Fruit fly (Drosophila melanogaster) whole organism, embryonic: ENCODE measurements around the gene SPARC.
A peak's percentile ranks its signal among the peaks of the same experiment; 100 is the strongest.

Experiments used
- B-H1 ChIP-seq: fragments of 200-800 bp; sonication (Bioruptor generic); IDR thresholded peaks from 3 replicates; pipeline ENCODE4 v1.3.6; 2022; ENCODE audit warnings: missing biosample characterization, missing genetic modification characterization
- CG10366 ChIP-seq: fragments of 200-800 bp; sonication (Bioruptor generic); IDR thresholded peaks from 2 replicates; pipeline ENCODE4 v1.3.6; 2022; ENCODE audit warnings: missing biosample characterization, missing genetic modification characterization
- CG10431 ChIP-seq: fragments of 200-800 bp; sonication (Bioruptor generic); optimal IDR thresholded peaks from 3 replicates; lab custom pipeline; 2018; ENCODE audit warnings: missing biosample characterization, mild to moderate bottlenecking, missing genetic modification characterization
- CG10654 ChIP-seq: fragments of 200-800 bp; sonication (Bioruptor generic); optimal IDR thresholded peaks from 2 replicates; lab custom pipeline; 2016; ENCODE audit warnings: missing biosample characterization, missing genetic modification characterization
- CG11093 ChIP-seq: fragments of 200-800 bp; sonication (Bioruptor generic); IDR thresholded peaks from 3 replicates; pipeline ENCODE4 v1.3.6; 2022; ENCODE audit warnings: missing biosample characterization, missing genetic modification characterization
- CG11247 ChIP-seq: fragments of 200-800 bp; sonication (Bioruptor generic); IDR thresholded peaks from 2 replicates; pipeline ENCODE4 v1.3.6; 2022; ENCODE audit warnings: missing biosample characterization, missing genetic modification characterization
- CG13624 ChIP-seq: fragments of 200-800 bp; sonication (Bioruptor generic); optimal IDR thresholded peaks from 2 replicates; lab custom pipeline; 2016; ENCODE audit warnings: missing biosample characterization, missing genetic modification characterization
- CG14014 ChIP-seq: fragments of 200-800 bp; sonication (Bioruptor generic); IDR thresholded peaks from 2 replicates; pipeline ENCODE4 v1.3.6; 2022; ENCODE audit warnings: missing biosample characterization, missing genetic modification characterization
- CG16813 ChIP-seq: fragments of 200-800 bp; sonication (Bioruptor generic); IDR thresholded peaks from 3 replicates; pipeline ENCODE4 v1.3.6; 2022; ENCODE audit warnings: missing biosample characterization, missing genetic modification characterization; ENCODE audit not compliant: partially characterized antibody
- CG17568 ChIP-seq: fragments of 200-800 bp; sonication (Bioruptor generic); optimal IDR thresholded peaks from 2 replicates; lab custom pipeline; 2018; ENCODE audit warnings: missing biosample characterization, mild to moderate bottlenecking, missing genetic modification characterization, moderate library complexity
- CG2875 ChIP-seq: fragments of 200-800 bp; sonication (Bioruptor generic); optimal IDR thresholded peaks from 2 replicates; lab custom pipeline; 2017; ENCODE audit warnings: missing biosample characterization, mild to moderate bottlenecking, missing genetic modification characterization, missing genetic modification reagents
- CG30431 ChIP-seq: fragments of 200-800 bp; sonication (Bioruptor generic); optimal IDR thresholded peaks from 2 replicates; lab custom pipeline; 2017; ENCODE audit warnings: missing biosample characterization, missing genetic modification characterization
- CG32772 ChIP-seq: fragments of 200-800 bp; sonication (Bioruptor generic); IDR thresholded peaks from 2 replicates; pipeline ENCODE4 v1.3.6; 2022; ENCODE audit warnings: missing biosample characterization, missing genetic modification characterization
- CG3838 ChIP-seq: fragments of 200-800 bp; sonication (Bioruptor generic); optimal IDR thresholded peaks from 3 replicates; lab custom pipeline; 2016; ENCODE audit warnings: missing biosample characterization, missing genetic modification characterization
- CG43689 ChIP-seq: fragments of 200-800 bp; sonication (Bioruptor generic); IDR thresholded peaks from 2 replicates; pipeline ENCODE4 v1.3.6; 2022; ENCODE audit warnings: missing biosample characterization, missing genetic modification characterization
- CG4854 ChIP-seq: fragments of 200-800 bp; sonication (Bioruptor generic); optimal IDR thresholded peaks from 2 replicates; lab custom pipeline; 2016; ENCODE audit warnings: missing biosample characterization, missing genetic modification characterization, inconsistent platforms
- CG6654 ChIP-seq: fragments of 200-800 bp; sonication (Bioruptor generic); optimal IDR thresholded peaks from 2 replicates; lab custom pipeline; 2017; ENCODE audit warnings: missing biosample characterization, mild to moderate bottlenecking, missing genetic modification characterization
- CG7556 ChIP-seq: fragments of 200-800 bp; sonication (Bioruptor generic); optimal IDR thresholded peaks from 2 replicates; lab custom pipeline; 2017; ENCODE audit warnings: missing biosample characterization, mild to moderate bottlenecking, missing genetic modification characterization
- CG8290 ChIP-seq, 3 experiments: fragments of 200-800 bp; sonication (Bioruptor generic); optimal IDR thresholded peaks; 2 replicates each; lab custom pipeline; 2016 to 2019; ENCODE audit warnings: missing biosample characterization in 3 of 3, missing genetic modification characterization in 3 of 3, mild to moderate bottlenecking in 2 of 3, moderate library complexity in 1 of 3
- CG8359 ChIP-seq: fragments of 200-800 bp; sonication (Bioruptor generic); optimal IDR thresholded peaks from 2 replicates; lab custom pipeline; 2017; ENCODE audit warnings: missing biosample characterization, mild to moderate bottlenecking, missing genetic modification characterization, borderline replicate concordance
- CG9437 ChIP-seq: fragments of 200-800 bp; sonication (Bioruptor generic); optimal IDR thresholded peaks from 2 replicates; lab custom pipeline; 2018; ENCODE audit warnings: missing biosample characterization, mild to moderate bottlenecking, missing genetic modification characterization
- CG9817 ChIP-seq: fragments of 200-800 bp; sonication (Bioruptor generic); optimal IDR thresholded peaks from 2 replicates; lab custom pipeline; 2018; ENCODE audit warnings: missing biosample characterization, mild to moderate bottlenecking, missing genetic modification characterization, moderate library complexity
- Dll ChIP-seq: fragments of 200-800 bp; sonication (Bioruptor generic); IDR thresholded peaks from 4 replicates; pipeline ENCODE4 v1.3.6; 2022; ENCODE audit warnings: missing biosample characterization, missing genetic modification characterization; ENCODE audit not compliant: partially characterized antibody
- ERR ChIP-seq: fragments of 200-800 bp; sonication (Bioruptor generic); optimal IDR thresholded peaks from 2 replicates; lab custom pipeline; 2016; ENCODE audit warnings: missing biosample characterization, missing genetic modification characterization
- Fer1 ChIP-seq: fragments of 200-800 bp; sonication (Bioruptor generic); optimal IDR thresholded peaks from 2 replicates; lab custom pipeline; 2017; ENCODE audit warnings: missing biosample characterization, mild to moderate bottlenecking, missing genetic modification characterization
- Gsc ChIP-seq: fragments of 200-800 bp; sonication (Bioruptor generic); IDR thresholded peaks from 2 replicates; pipeline ENCODE4 v1.3.6; 2022; ENCODE audit warnings: missing biosample characterization, missing genetic modification characterization
- Hsf ChIP-seq: fragments of 200-800 bp; sonication (Bioruptor generic); optimal IDR thresholded peaks from 3 replicates; lab custom pipeline; 2016; ENCODE audit warnings: missing biosample characterization, missing genetic modification characterization
- Mrtf ChIP-seq: fragments of 200-800 bp; sonication (Bioruptor generic); IDR thresholded peaks from 3 replicates; pipeline ENCODE4 v1.3.6; 2022; ENCODE audit warnings: missing biosample characterization, missing genetic modification characterization
- Nf-YC ChIP-seq: fragments of 200-800 bp; optimal IDR thresholded peaks from 3 replicates; lab custom pipeline; 2019; ENCODE audit warnings: missing biosample characterization, mild to moderate bottlenecking, missing genetic modification characterization, moderate library complexity
- Scr ChIP-seq: fragments of 200-800 bp; sonication (Bioruptor generic); IDR thresholded peaks from 2 replicates; pipeline ENCODE4 v1.3.6; 2022; ENCODE audit warnings: missing biosample characterization, missing genetic modification characterization; ENCODE audit not compliant: partially characterized antibody
- Sin3A ChIP-seq: fragments of >200 bp; optimal IDR thresholded peaks from 2 replicates; lab custom pipeline; 2018
- Xbp1 ChIP-seq: fragments of 200-800 bp; sonication (Bioruptor generic); optimal IDR thresholded peaks from 3 replicates; lab custom pipeline; 2016; ENCODE audit warnings: missing biosample characterization, mild to moderate bottlenecking, missing genetic modification characterization
- ato ChIP-seq: fragments of 200-800 bp; sonication (Bioruptor generic); IDR thresholded peaks from 2 replicates; pipeline ENCODE4 v1.3.6; 2022; ENCODE audit warnings: missing biosample characterization, missing genetic modification characterization; ENCODE audit not compliant: partially characterized antibody
- dan ChIP-seq: fragments of 200-800 bp; sonication (Bioruptor generic); IDR thresholded peaks from 2 replicates; pipeline ENCODE4 v1.3.6; 2022; ENCODE audit warnings: missing biosample characterization, missing genetic modification characterization
- dpn ChIP-seq, 2 experiments: fragments of 200-800 bp; sonication (Bioruptor generic); optimal IDR thresholded peaks; 3 replicates each; lab custom pipeline; 2016; ENCODE audit warnings: missing biosample characterization in 2 of 2, missing genetic modification characterization in 2 of 2
- esg ChIP-seq: fragments of 200-800 bp; sonication (Bioruptor generic); conservative IDR thresholded peaks from 2 replicates; pipeline ENCODE4 v1.3.6; 2022; ENCODE audit warnings: missing biosample characterization, missing genetic modification characterization
- exex ChIP-seq: fragments of 200-800 bp; sonication (Bioruptor generic); optimal IDR thresholded peaks from 4 replicates; lab custom pipeline; 2018; ENCODE audit warnings: missing biosample characterization, mild to moderate bottlenecking, missing genetic modification characterization, moderate library complexity
- grn ChIP-seq: fragments of 200-800 bp; sonication (Bioruptor generic); optimal IDR thresholded peaks from 3 replicates; lab custom pipeline; 2017; ENCODE audit warnings: missing biosample characterization, missing genetic modification characterization
- gsb ChIP-seq: fragments of 200-800 bp; sonication (Bioruptor generic); IDR thresholded peaks from 2 replicates; pipeline ENCODE4 v1.3.6; 2022; ENCODE audit warnings: missing biosample characterization, missing genetic modification characterization
- kni ChIP-seq: fragments of 200-800 bp; sonication (Bioruptor generic); optimal IDR thresholded peaks from 3 replicates; lab custom pipeline; 2017; ENCODE audit warnings: mild to moderate bottlenecking, missing biosample characterization, missing genetic modification reagents, missing genetic modification characterization
- lov ChIP-seq, 2 experiments: fragments of 200-800 bp in 1 of 2; fragments of >200 bp in 1 of 2; sonication (Bioruptor generic) in 1 of 2; IDR thresholded peaks in 1 of 2; optimal IDR thresholded peaks in 1 of 2; 2 replicates in 1 of 2; 3 replicates in 1 of 2; pipeline versions ENCODE4 v1.3.6 to Lab custom; 2017 to 2022; ENCODE audit warnings: missing biosample characterization in 1 of 2, missing genetic modification characterization in 1 of 2
- nom ChIP-seq: fragments of 200-800 bp; sonication (Bioruptor generic); optimal IDR thresholded peaks from 2 replicates; lab custom pipeline; 2017; ENCODE audit warnings: missing biosample characterization, missing genetic modification characterization, mild to moderate bottlenecking, moderate library complexity, missing genetic modification reagents
- rib ChIP-seq: fragments of 200-800 bp; sonication (Bioruptor generic); IDR thresholded peaks from 2 replicates; pipeline ENCODE4 v1.3.6; 2022; ENCODE audit warnings: missing biosample characterization, missing genetic modification characterization
- run ChIP-seq: fragments of 200-800 bp; sonication (Bioruptor generic); optimal IDR thresholded peaks from 3 replicates; lab custom pipeline; 2018; ENCODE audit warnings: missing biosample characterization, mild to moderate bottlenecking, missing genetic modification characterization
- sisA ChIP-seq: fragments of 200-800 bp; sonication (Bioruptor generic); IDR thresholded peaks from 2 replicates; pipeline ENCODE4 v1.3.6; 2022; ENCODE audit warnings: missing biosample characterization, missing genetic modification characterization
- slou ChIP-seq: fragments of 200-800 bp; sonication (Bioruptor generic); optimal IDR thresholded peaks from 3 replicates; lab custom pipeline; 2016; ENCODE audit warnings: missing biosample characterization, missing genetic modification characterization
- sqz ChIP-seq: fragments of 200-800 bp; sonication (Bioruptor generic); optimal IDR thresholded peaks from 3 replicates; lab custom pipeline; 2018; ENCODE audit warnings: missing biosample characterization, mild to moderate bottlenecking, missing genetic modification characterization
- tap ChIP-seq: fragments of 200-800 bp; optimal IDR thresholded peaks from 3 replicates; lab custom pipeline; 2019; ENCODE audit warnings: missing biosample characterization, mild to moderate bottlenecking, missing genetic modification characterization, moderate library complexity

SPARC gene

DNA sequence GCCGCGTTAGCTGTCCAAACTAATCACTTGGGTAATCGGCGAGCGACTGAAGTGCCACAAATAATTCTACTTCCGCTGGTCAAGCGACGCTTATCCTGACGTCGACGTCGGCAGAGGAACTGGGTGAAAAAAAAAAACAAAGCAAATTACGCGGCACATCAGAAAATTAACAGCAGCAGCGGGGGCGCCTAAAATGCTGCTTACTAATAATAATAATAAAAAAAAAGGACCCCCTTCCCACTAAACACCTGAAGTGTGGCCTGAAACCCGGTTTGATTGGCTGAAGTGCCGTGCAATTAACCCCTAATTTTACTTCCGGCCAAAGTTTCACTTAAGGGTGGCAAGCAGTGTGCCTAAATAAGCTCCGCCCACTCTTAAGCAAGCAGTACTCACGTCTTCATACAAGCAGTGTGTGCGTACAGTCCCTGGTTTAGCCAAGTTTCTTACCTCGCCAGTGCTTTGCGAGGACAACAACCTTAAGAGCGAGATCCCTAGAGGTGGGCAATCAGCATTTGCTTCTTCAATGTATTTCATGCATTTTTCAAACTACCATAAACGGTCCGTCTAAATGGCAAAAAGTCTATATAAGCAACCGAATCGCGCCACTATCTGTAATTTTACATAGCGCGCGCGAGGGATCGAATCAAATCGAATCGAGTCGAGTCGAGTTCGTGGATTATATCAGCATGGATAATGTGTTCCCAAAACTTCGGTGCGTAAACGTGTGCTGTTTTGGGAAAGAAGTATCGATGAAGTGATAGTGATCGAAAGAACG lies 9.5 kb upstream of the SPARC start, which contains the start of the genes ro and T48 (continued):
- no peak for TF ChIP-seq slou (GFP tag; lab: Kevin White, UChicago)
- peak; percentile 42; the same call in 1 of the 2 replicates for TF ChIP-seq CG14014 (GFP tag; lab: Robert Waterston, UW)
- TF ChIP-seq lov (optimal IDR thresholded peaks at IDR 0.05; lab: Kevin White, UChicago): no peak
- TF ChIP-seq lov (GFP tag; IDR thresholded peaks at IDR 0.05; lab: Robert Waterston, UW): 0 out of 3 replicates have a peak, but pooled peaks have one; percentile 41
- peak; percentile 69 for TF ChIP-seq grn (GFP tag; lab: Kevin White, UChicago)
- no peak for TF ChIP-seq dan (GFP tag; lab: Robert Waterston, UW)
- peak; percentile 44 for TF ChIP-seq Xbp1 (GFP tag; lab: Kevin White, UChicago)
- no peak for TF ChIP-seq CG30431 (GFP tag; lab: Kevin White, UChicago)
- no peak for TF ChIP-seq CG3838 (GFP tag; lab: Kevin White, UChicago)
- TF ChIP-seq Fer1: peak; percentile 65
- TF ChIP-seq Hsf: peak; percentile 61
- peak; percentile 52 to 76 for TF ChIP-seq dpn (GFP tag; optimal IDR thresholded peaks at IDR 0.05; lab: Kevin White, UChicago)
- no peak for TF ChIP-seq B-H1 (GFP tag; lab: Robert Waterston, UW)
- no peak for TF ChIP-seq gsb
- peak; percentile 10; the same call in 1 of the 2 replicates for TF ChIP-seq CG10366 (GFP tag; lab: Robert Waterston, UW)
- TF ChIP-seq esg (GFP tag; lab: Robert Waterston, UW): no peak
- peak; percentile 18 for TF ChIP-seq kni
- peak; percentile 51 for TF ChIP-seq sisA
- no peak for TF ChIP-seq CG9437
- TF ChIP-seq Mrtf: peak; percentile 29; the same call in 1 of the 3 replicates
- TF ChIP-seq run: no peak
- peak; percentile 65 for TF ChIP-seq Scr
- peak; percentile 13; the same call in 1 of the 2 replicates for TF ChIP-seq CG32772
- TF ChIP-seq CG6654 (GFP tag; lab: Kevin White, UChicago): no peak
- TF ChIP-seq exex (tag; lab: Kevin White, UChicago): no peak
- TF ChIP-seq sqz: no peak
- TF ChIP-seq Gsc (GFP tag; lab: Robert Waterston, UW): no peak
- peak; percentile 99 for TF ChIP-seq CG8290 (GFP tag; optimal IDR thresholded peaks at IDR 0.05; lab: Kevin White, UChicago)
- TF ChIP-seq CG8290 (tag; optimal IDR thresholded peaks at IDR 0.05; lab: Kevin White, UChicago): peak; percentile 99 to 100
- peak; percentile 23 for TF ChIP-seq CG7556 (GFP tag; lab: Kevin White, UChicago)
- TF ChIP-seq CG16813 (GFP tag; lab: Robert Waterston, UW): peak; percentile 74
- TF ChIP-seq rib (GFP tag; lab: Robert Waterston, UW): no peak
- TF ChIP-seq tap (tag; lab: Kevin White, UChicago): no peak
- TF ChIP-seq CG8359 (GFP tag; lab: Kevin White, UChicago): no peak
- TF ChIP-seq CG11247 (GFP tag; lab: Robert Waterston, UW): peak; percentile 53; the same call in 1 of the 2 replicates
- TF ChIP-seq CG11093: no peak
- peak; percentile 37 for TF ChIP-seq CG10654 (GFP tag; lab: Kevin White, UChicago)
- TF ChIP-seq CG4854: peak; percentile 16
- TF ChIP-seq Dll (GFP tag; lab: Robert Waterston, UW): peak; percentile 60; the same call in 1 of the 4 replicates
- no peak for TF ChIP-seq CG43689 (GFP tag; lab: Robert Waterston, UW)
- TF ChIP-seq nom (GFP tag; lab: Kevin White, UChicago): peak; percentile 9
- TF ChIP-seq CG2875 (GFP tag; lab: Kevin White, UChicago): peak; percentile 47
- TF ChIP-seq CG17568 (GFP tag; lab: Kevin White, UChicago): no peak
- no peak for TF ChIP-seq CG10431 (GFP tag; lab: Kevin White, UChicago)
- TF ChIP-seq Nf-YC: peak; percentile 98
- TF ChIP-seq CG9817 (tag; lab: Kevin White, UChicago): peak; percentile 45
- TF ChIP-seq ERR (GFP tag; lab: Kevin White, UChicago): peak; percentile 68
- TF ChIP-seq Sin3A (lab: Kevin White, UChicago): peak; percentile 79
- TF ChIP-seq ato: peak; percentile 60; the same call in 1 of the 2 replicates
- peak; percentile 85 for TF ChIP-seq CG13624 (GFP tag; lab: Kevin White, UChicago)
